Worm (Caenorhabditis elegans) whole organism, late embryonic: ENCODE results near the gene str-20.

Experiments
- F13H6.1 ChIP-seq: sonication (generic microtip); optimal IDR thresholded peaks from 2 replicates; lab custom pipeline; 2016; ENCODE audit warnings: missing genetic modification characterization, missing compliant biosample characterization
- ahr-1 ChIP-seq: sonication (generic microtip); optimal IDR thresholded peaks from 2 replicates; lab custom pipeline; 2016; ENCODE audit warnings: missing genetic modification characterization, missing compliant biosample characterization
- dve-1 ChIP-seq: sonication (generic microtip); optimal IDR thresholded peaks from 2 replicates; lab custom pipeline; 2017; ENCODE audit warnings: antibody characterized with exemption, mild to moderate bottlenecking, missing genetic modification characterization, missing compliant biosample characterization
- elt-2 ChIP-seq: sonication (generic microtip); optimal IDR thresholded peaks from 2 replicates; lab custom pipeline; 2016; ENCODE audit warnings: missing genetic modification reagents, missing genetic modification characterization, missing compliant biosample characterization
- ets-4 ChIP-seq: sonication (generic microtip); optimal IDR thresholded peaks from 2 replicates; lab custom pipeline; 2016; ENCODE audit warnings: missing genetic modification characterization, missing compliant biosample characterization
- fkh-6 ChIP-seq: sonication (generic microtip); optimal IDR thresholded peaks from 2 replicates; lab custom pipeline; 2016; ENCODE audit warnings: missing genetic modification characterization, missing compliant biosample characterization
- mec-3 ChIP-seq: sonication (generic microtip); optimal IDR thresholded peaks from 2 replicates; lab custom pipeline; 2016; ENCODE audit warnings: borderline replicate concordance, missing genetic modification characterization, missing compliant biosample characterization
- pag-3 ChIP-seq: sonication (generic microtip); optimal IDR thresholded peaks from 2 replicates; lab custom pipeline; 2016; ENCODE audit warnings: missing compliant biosample characterization, missing genetic modification characterization, borderline replicate concordance
- pqm-1 ChIP-seq: sonication (generic microtip); optimal IDR thresholded peaks from 2 replicates; lab custom pipeline; 2016; ENCODE audit warnings: missing genetic modification characterization, missing compliant biosample characterization
- sox-2 ChIP-seq: fragments of 200-800 bp; sonication (Bioruptor generic); IDR thresholded peaks from 2 replicates; pipeline ENCODE4 v1.3.6; 2022; ENCODE audit warnings: missing genetic modification reagents, missing genetic modification characterization, missing compliant biosample characterization
- zip-5 ChIP-seq: sonication (generic microtip); optimal IDR thresholded peaks from 2 replicates; lab custom pipeline; 2016; ENCODE audit warnings: missing genetic modification characterization, missing compliant biosample characterization

- TF ChIP-seq zip-5 (tag; lab: Kevin White, UChicago): no peak
- no peak for TF ChIP-seq mec-3
- no peak for TF ChIP-seq fkh-6 (tag; lab: Kevin White, UChicago)
- no peak for TF ChIP-seq pqm-1 (tag; lab: Kevin White, UChicago)
- peak; percentile 44 for TF ChIP-seq elt-2
- no peak for TF ChIP-seq ets-4 (tag; lab: Kevin White, UChicago)
- peak; percentile 36 for TF ChIP-seq dve-1 (tag; lab: Kevin White, UChicago)
- TF ChIP-seq sox-2 (GFP tag; lab: Robert Waterston, UW): no peak
- TF ChIP-seq ahr-1 (tag; lab: Kevin White, UChicago): no peak
- TF ChIP-seq F13H6.1 (tag; lab: Kevin White, UChicago): no peak
- TF ChIP-seq pag-3: no peak
These were observed 17.0 kb downstream of the str-20 start, which contains the start of gene sti-1 for ce11 chrV:773256-773655.
